Worm (Caenorhabditis elegans): Measurements from ENCODE around the gene vps-22.

- TF ChIP-seq ama-1 (optimal IDR thresholded peaks at IDR 0.05) (no peak), flt-1 (GFP tag; IDR thresholded peaks at IDR 0.05) (no peak), hnd-1 (tag; optimal IDR thresholded peaks at IDR 0.05) (no peak), tra-4 (tag; optimal IDR thresholded peaks at IDR 0.05) (no peak), sea-1 (GFP tag; conservative IDR thresholded peaks at IDR 0.05) (no peak), F13C5.2 (tag; optimal IDR thresholded peaks at IDR 0.05) (no peak), pes-1 (GFP tag; IDR thresholded peaks at IDR 0.05) (no peak), tbx-11 (GFP tag; IDR thresholded peaks at IDR 0.05) (no peak), hmg-4 (GFP tag; optimal IDR thresholded peaks at IDR 0.05) (no peak), ceh-13 (GFP tag; optimal IDR thresholded peaks at IDR 0.05) (no peak), ets-7 (tag; optimal IDR thresholded peaks at IDR 0.05) (no peak), scrt-1 (GFP tag; IDR thresholded peaks at IDR 0.05) (no peak), ceh-36 (tag; optimal IDR thresholded peaks at IDR 0.05) (no peak)
Observed at ce11 chrIII:4960204-4960603, 2.1 kb downstream of the vps-22 start, which contains the start of gene C27F2.4.
